Worm (Caenorhabditis elegans) whole organism, mixed stage, embryonic: Measurements from ENCODE around the gene vav-1.

Experiments used
- blmp-1 ChIP-seq: fragments of 150-350 bp; optimal IDR thresholded peaks from 2 replicates; lab custom pipeline; 2014; ENCODE audit warnings: missing biosample characterization, missing genetic modification characterization
- ceh-83 ChIP-seq: fragments of 200-800 bp; sonication (Bioruptor generic); optimal IDR thresholded peaks from 2 replicates; lab custom pipeline; 2018; ENCODE audit warnings: mild to moderate bottlenecking, missing genetic modification characterization, missing compliant biosample characterization
- lin-32 ChIP-seq: fragments of 200-800 bp; sonication (Bioruptor generic); optimal IDR thresholded peaks from 2 replicates; lab custom pipeline; 2018; ENCODE audit warnings: mild to moderate bottlenecking, missing genetic modification characterization, missing compliant biosample characterization
- mep-1 ChIP-seq: fragments of 150-350 bp; optimal IDR thresholded peaks from 2 replicates; lab custom pipeline; 2017; ENCODE audit warnings: missing biosample characterization, missing genetic modification reagents, missing genetic modification characterization, inconsistent platforms
- nhr-237 ChIP-seq: fragments of 150-350 bp; optimal IDR thresholded peaks from 2 replicates; lab custom pipeline; 2014; ENCODE audit warnings: missing biosample characterization, missing genetic modification characterization
- nhr-76 ChIP-seq: sonication (generic microtip); optimal IDR thresholded peaks from 2 replicates; lab custom pipeline; 2017; ENCODE audit warnings: missing biosample characterization, missing genetic modification characterization
- sem-2 ChIP-seq: fragments of 200-800 bp; sonication (Bioruptor generic); optimal IDR thresholded peaks from 2 replicates; lab custom pipeline; 2018; ENCODE audit warnings: mild to moderate bottlenecking, missing genetic modification characterization, missing compliant biosample characterization
- unc-62 ChIP-seq: fragments of 150-350 bp; optimal IDR thresholded peaks from 2 replicates; lab custom pipeline; 2014; ENCODE audit warnings: missing biosample characterization, missing genetic modification reagents, missing genetic modification characterization

DNA sequence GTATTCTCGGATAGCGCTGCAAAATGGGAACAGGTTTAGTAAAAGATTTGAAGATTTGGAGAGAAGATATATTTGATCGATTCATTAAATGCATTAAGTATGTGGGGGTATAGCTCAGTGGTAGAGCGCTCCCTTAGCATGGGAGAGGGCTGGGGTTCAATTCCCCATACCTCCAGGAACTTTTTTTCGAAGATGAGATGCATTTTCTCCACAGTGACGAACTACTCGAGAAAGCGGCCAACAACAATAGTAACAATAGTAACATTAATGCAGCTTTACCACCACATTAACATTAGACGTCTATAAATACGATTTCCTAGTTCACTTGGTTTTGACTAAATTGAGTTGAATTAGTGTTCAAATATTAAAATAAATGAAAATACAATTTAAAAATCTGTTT, 5.8 kb upstream of the vav-1 start:
- TF ChIP-seq nhr-237 (tag; lab: Kevin White, UChicago), result no peak
- no peak for TF ChIP-seq mep-1 (tag; lab: Kevin White, UChicago)
- no peak for TF ChIP-seq sem-2 (GFP tag; lab: Kevin White, UChicago)
- TF ChIP-seq ceh-83 (GFP tag; lab: Kevin White, UChicago), result no peak
- TF ChIP-seq blmp-1 (tag; lab: Kevin White, UChicago), result no peak
- no peak for TF ChIP-seq nhr-76 (tag; lab: Kevin White, UChicago)
- no peak for TF ChIP-seq unc-62 (GFP tag; lab: Kevin White, UChicago)
- TF ChIP-seq lin-32 (GFP tag; lab: Kevin White, UChicago), result no peak
